Worm (Caenorhabditis elegans) whole organism, L3 larva: Measurements from ENCODE around the gene fkh-2.

Experiments used
- R02D3.7 ChIP-seq: fragments of 150-350 bp; optimal IDR thresholded peaks from 2 replicates; lab custom pipeline; 2014; ENCODE audit warnings: missing biosample characterization, missing genetic modification characterization
- ZK546.5 ChIP-seq: sonication (generic microtip); optimal IDR thresholded peaks from 2 replicates; lab custom pipeline; 2017; ENCODE audit warnings: missing biosample characterization, missing genetic modification characterization
- aly-2 ChIP-seq: fragments of 150-350 bp; optimal IDR thresholded peaks from 2 replicates; lab custom pipeline; 2014; ENCODE audit warnings: missing biosample characterization, missing genetic modification characterization
- ceh-16 ChIP-seq: sonication (generic microtip); optimal IDR thresholded peaks from 2 replicates; lab custom pipeline; 2017; ENCODE audit warnings: missing biosample characterization, missing genetic modification characterization
- ceh-28 ChIP-seq: fragments of 150-350 bp; optimal IDR thresholded peaks from 2 replicates; lab custom pipeline; 2014; ENCODE audit warnings: missing biosample characterization, missing genetic modification reagents, missing genetic modification characterization
- ceh-82 ChIP-seq: fragments of 150-350 bp; optimal IDR thresholded peaks from 2 replicates; lab custom pipeline; 2014; ENCODE audit warnings: missing biosample characterization, missing genetic modification characterization
- ceh-9 ChIP-seq: sonication (generic microtip); optimal IDR thresholded peaks from 2 replicates; lab custom pipeline; 2018; ENCODE audit warnings: missing biosample characterization, missing genetic modification characterization
- daf-12 ChIP-seq: fragments of 150-350 bp; optimal IDR thresholded peaks from 2 replicates; lab custom pipeline; 2014; ENCODE audit warnings: missing biosample characterization, missing genetic modification reagents, missing genetic modification characterization
- egl-5 ChIP-seq: fragments of 150-350 bp; optimal IDR thresholded peaks from 2 replicates; lab custom pipeline; 2017; ENCODE audit warnings: missing biosample characterization, missing genetic modification reagents, missing genetic modification characterization, inconsistent platforms
- elt-1 ChIP-seq: fragments of 150-350 bp; optimal IDR thresholded peaks from 2 replicates; lab custom pipeline; 2014; ENCODE audit warnings: missing biosample characterization, missing genetic modification characterization
- elt-2 ChIP-seq: sonication (generic microtip); optimal IDR thresholded peaks from 2 replicates; lab custom pipeline; 2016; ENCODE audit warnings: missing genetic modification reagents, mild to moderate bottlenecking, missing genetic modification characterization, missing compliant biosample characterization
- elt-3 ChIP-seq, 3 experiments: fragments of 150-350 bp in 1 of 3; sonication (generic microtip) in 2 of 3; optimal IDR thresholded peaks; 2 replicates in 2 of 3; 4 replicates in 1 of 3; lab custom pipeline; 2014 to 2017; ENCODE audit warnings: missing biosample characterization in 3 of 3, missing genetic modification characterization in 3 of 3
- fkh-10 ChIP-seq: sonication (generic microtip); optimal IDR thresholded peaks from 2 replicates; lab custom pipeline; 2017; ENCODE audit warnings: missing biosample characterization, missing genetic modification reagents, missing genetic modification characterization
- fkh-2 ChIP-seq: fragments of 150-350 bp; optimal IDR thresholded peaks from 2 replicates; lab custom pipeline; 2014; ENCODE audit warnings: missing biosample characterization, missing genetic modification reagents, missing genetic modification characterization
- hmg-11 ChIP-seq: sonication (generic microtip); optimal IDR thresholded peaks from 2 replicates; lab custom pipeline; 2016; ENCODE audit warnings: missing genetic modification characterization, missing compliant biosample characterization
- jun-1 ChIP-seq: fragments of 150-350 bp; optimal IDR thresholded peaks from 2 replicates; lab custom pipeline; 2014; ENCODE audit warnings: missing biosample characterization, missing genetic modification reagents, missing genetic modification characterization
- lin-15B ChIP-seq: fragments of 150-350 bp; optimal IDR thresholded peaks from 2 replicates; lab custom pipeline; 2014; ENCODE audit warnings: missing biosample characterization, missing genetic modification characterization
- lin-39 ChIP-seq: fragments of 150-350 bp; optimal IDR thresholded peaks from 2 replicates; lab custom pipeline; 2018; ENCODE audit warnings: missing biosample characterization, missing genetic modification reagents, missing genetic modification characterization
- mdl-1 ChIP-seq: fragments of 150-350 bp; optimal IDR thresholded peaks from 2 replicates; lab custom pipeline; 2014; ENCODE audit warnings: missing biosample characterization, missing genetic modification characterization
- mml-1 ChIP-seq: fragments of 150-350 bp; sonication (generic microtip); optimal IDR thresholded peaks from 3 replicates; lab custom pipeline; 2014; ENCODE audit warnings: missing biosample characterization, missing genetic modification characterization
- nfya-1 ChIP-seq: sonication (generic microtip); optimal IDR thresholded peaks from 2 replicates; lab custom pipeline; 2017; ENCODE audit warnings: missing genetic modification characterization, mild to moderate bottlenecking, missing compliant biosample characterization, antibody characterized with exemption, moderate library complexity; ENCODE audit not compliant: insufficient read depth
- nhr-11 ChIP-seq: fragments of 150-350 bp; optimal IDR thresholded peaks from 2 replicates; lab custom pipeline; 2014; ENCODE audit warnings: missing biosample characterization, missing genetic modification characterization
- nhr-23 ChIP-seq: fragments of 150-350 bp; optimal IDR thresholded peaks from 2 replicates; lab custom pipeline; 2014; ENCODE audit warnings: missing biosample characterization, missing genetic modification reagents, missing genetic modification characterization
- nhr-237 ChIP-seq: fragments of 150-350 bp; optimal IDR thresholded peaks from 2 replicates; lab custom pipeline; 2014; ENCODE audit warnings: missing biosample characterization, missing genetic modification characterization
- nhr-25 ChIP-seq: sonication (generic microtip); optimal IDR thresholded peaks from 2 replicates; lab custom pipeline; 2017; ENCODE audit warnings: missing biosample characterization, missing genetic modification characterization
- nhr-43 ChIP-seq: sonication (generic microtip); optimal IDR thresholded peaks from 2 replicates; lab custom pipeline; 2016; ENCODE audit warnings: mild to moderate bottlenecking, missing genetic modification characterization, missing compliant biosample characterization; ENCODE audit not compliant: poor library complexity, severe bottlenecking
- nhr-67 ChIP-seq: fragments of 150-350 bp; optimal IDR thresholded peaks from 2 replicates; lab custom pipeline; 2014; ENCODE audit warnings: missing biosample characterization, missing genetic modification characterization
- nhr-77 ChIP-seq: fragments of 150-350 bp; optimal IDR thresholded peaks from 2 replicates; lab custom pipeline; 2014; ENCODE audit warnings: missing biosample characterization, missing genetic modification characterization
- pha-4 ChIP-seq: fragments of 150-350 bp; optimal IDR thresholded peaks from 2 replicates; lab custom pipeline; 2014; ENCODE audit warnings: missing biosample characterization, missing genetic modification reagents, missing genetic modification characterization
- pqm-1 ChIP-seq: fragments of 150-350 bp; optimal IDR thresholded peaks from 2 replicates; lab custom pipeline; 2017; ENCODE audit warnings: missing biosample characterization, missing genetic modification characterization, inconsistent platforms
- skn-1 ChIP-seq: fragments of 150-350 bp; optimal IDR thresholded peaks from 2 replicates; lab custom pipeline; 2014; ENCODE audit warnings: missing biosample characterization, missing genetic modification characterization
- tbx-2 ChIP-seq: sonication (generic microtip); optimal IDR thresholded peaks from 2 replicates; lab custom pipeline; 2016; ENCODE audit warnings: mild to moderate bottlenecking, missing genetic modification characterization, missing compliant biosample characterization
- unc-39 ChIP-seq: sonication (generic microtip); optimal IDR thresholded peaks from 4 replicates; lab custom pipeline; 2017; ENCODE audit warnings: missing biosample characterization, missing genetic modification characterization
- unc-62 ChIP-seq: fragments of 150-350 bp; sonication (generic microtip); optimal IDR thresholded peaks from 4 replicates; lab custom pipeline; 2014; ENCODE audit warnings: missing biosample characterization, missing genetic modification reagents, missing genetic modification characterization
- zag-1 ChIP-seq: fragments of 150-350 bp; optimal IDR thresholded peaks from 2 replicates; lab custom pipeline; 2014; ENCODE audit warnings: missing biosample characterization, missing genetic modification characterization
- ztf-4 ChIP-seq: fragments of 150-350 bp; optimal IDR thresholded peaks from 2 replicates; lab custom pipeline; 2014; ENCODE audit warnings: missing biosample characterization, missing genetic modification characterization

fkh-2 gene

DNA sequence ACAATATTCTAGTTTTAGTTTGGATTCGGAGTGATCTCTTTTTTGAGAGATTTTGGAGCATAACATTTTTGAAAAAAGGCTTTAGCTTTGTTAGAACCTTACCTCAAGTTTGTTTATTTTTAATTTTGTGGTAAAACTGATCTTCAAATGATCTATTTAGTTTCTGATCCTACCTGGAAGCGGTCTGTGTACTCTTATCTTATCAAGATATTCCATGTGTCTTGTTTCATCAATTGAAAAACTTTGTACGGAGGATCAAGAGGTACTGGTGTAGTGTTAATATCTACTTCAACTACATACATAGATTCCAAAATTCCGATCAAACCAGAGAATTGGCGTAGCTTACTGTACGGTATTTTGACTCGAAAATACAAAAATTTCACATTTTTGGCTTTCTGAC lies 13.6 kb upstream of the fkh-2 start:
- TF ChIP-seq aly-2 (tag; lab: Kevin White, UChicago) (no peak), elt-3 (tag; optimal IDR thresholded peaks at IDR 0.05; lab: Kevin White, UChicago) (peak in 1 of 3 experiments; percentile 11)

DNA sequence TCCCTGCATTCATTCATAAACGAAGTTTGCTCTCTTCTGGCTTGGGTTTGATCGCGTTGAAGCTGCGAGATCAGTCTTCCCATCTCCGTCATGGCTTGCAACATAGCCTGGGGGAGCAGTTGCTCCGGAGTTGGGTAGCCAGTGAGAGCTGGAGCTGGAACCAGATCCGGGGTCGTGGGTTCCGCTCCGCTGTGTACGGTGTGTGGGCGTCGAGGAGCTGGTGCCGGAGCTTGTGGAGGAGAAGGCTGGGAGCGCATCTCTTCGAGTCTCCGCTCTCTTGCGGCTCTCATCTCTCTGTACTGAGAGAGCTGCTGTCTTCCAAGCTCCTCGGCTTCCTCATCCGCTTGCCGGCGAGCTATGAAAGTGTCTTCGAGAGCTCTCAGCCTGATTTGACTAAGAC lies 10.3 kb upstream of the fkh-2 start:
- no peak for TF ChIP-seq egl-5

DNA sequence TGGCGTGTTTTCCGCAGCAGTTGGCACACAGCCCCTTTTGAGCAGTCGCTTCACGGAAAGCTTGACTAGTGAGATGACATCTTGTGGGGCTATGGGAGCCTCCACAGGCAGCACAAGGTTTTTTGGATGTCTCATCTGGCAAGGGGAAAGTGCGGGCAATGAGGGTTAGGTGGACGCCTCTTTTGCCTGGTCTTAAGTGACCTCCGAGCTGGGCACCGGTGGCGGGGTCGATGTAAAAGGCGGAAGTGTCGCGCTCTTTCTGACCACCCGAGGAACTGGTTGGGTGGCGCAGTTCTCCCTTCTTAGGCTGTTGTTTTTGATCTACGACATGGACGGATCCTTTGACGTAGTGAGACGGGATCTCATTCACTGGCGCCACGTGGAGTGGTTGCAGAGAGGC lies 9.2 kb upstream of the fkh-2 start:
- no peak for TF ChIP-seq nhr-77 (tag; lab: Kevin White, UChicago)
- no peak for TF ChIP-seq lin-39
- TF ChIP-seq nhr-23 (tag; lab: Kevin White, UChicago), result no peak
- TF ChIP-seq mml-1 (tag; lab: Kevin White, UChicago), result no peak
- TF ChIP-seq ceh-16 (tag; lab: Kevin White, UChicago), result no peak
- TF ChIP-seq egl-5, result no peak
- TF ChIP-seq lin-15B (tag; lab: Kevin White, UChicago), result no peak
- TF ChIP-seq unc-39 (tag; lab: Kevin White, UChicago), result no peak
- TF ChIP-seq fkh-10 (GFP tag; lab: Kevin White, UChicago), result no peak
- TF ChIP-seq unc-62 (GFP tag; lab: Kevin White, UChicago), result no peak
- TF ChIP-seq nfya-1 (tag; lab: Kevin White, UChicago), result no peak

DNA sequence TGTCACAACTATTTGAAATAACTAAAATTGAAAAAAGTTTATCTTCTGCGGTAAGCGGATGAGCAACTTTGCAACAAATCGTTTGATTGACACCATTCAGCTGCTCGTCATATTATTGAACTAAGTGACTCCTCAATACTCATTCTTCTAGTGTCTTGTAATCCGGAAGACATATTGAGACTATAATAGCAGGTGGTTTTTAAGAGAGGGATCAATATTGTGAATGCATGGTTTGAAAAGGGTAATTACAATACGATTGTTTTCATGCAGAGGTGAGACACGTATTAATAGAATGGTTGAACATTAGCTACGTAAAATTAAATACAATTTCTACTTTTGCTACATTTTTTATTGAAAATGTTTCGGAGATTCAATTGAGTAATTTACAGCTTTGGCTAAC lies 1.1 kb upstream of the fkh-2 start:
- TF ChIP-seq elt-1 (no peak), nhr-237 (tag; lab: Kevin White, UChicago) (no peak), daf-12 (no peak), mml-1 (tag; lab: Kevin White, UChicago) (no peak), zag-1 (no peak), ceh-16 (tag; lab: Kevin White, UChicago) (no peak), nhr-25 (tag; lab: Kevin White, UChicago) (no peak), egl-5 (no peak), tbx-2 (tag; lab: Kevin White, UChicago) (no peak), ZK546.5 (tag; lab: Kevin White, UChicago) (no peak), nhr-11 (tag; lab: Kevin White, UChicago) (no peak), nhr-67 (no peak), elt-3 (tag; optimal IDR thresholded peaks at IDR 0.05; lab: Kevin White, UChicago) (no peak), elt-2 (tag; lab: Kevin White, UChicago) (no peak), pqm-1 (tag; lab: Kevin White, UChicago) (no peak), fkh-2 (tag; lab: Kevin White, UChicago) (no peak), skn-1 (tag; lab: Kevin White, UChicago) (no peak), pha-4 (tag; lab: Kevin White, UChicago) (no peak), hmg-11 (tag; lab: Kevin White, UChicago) (no peak)

DNA sequence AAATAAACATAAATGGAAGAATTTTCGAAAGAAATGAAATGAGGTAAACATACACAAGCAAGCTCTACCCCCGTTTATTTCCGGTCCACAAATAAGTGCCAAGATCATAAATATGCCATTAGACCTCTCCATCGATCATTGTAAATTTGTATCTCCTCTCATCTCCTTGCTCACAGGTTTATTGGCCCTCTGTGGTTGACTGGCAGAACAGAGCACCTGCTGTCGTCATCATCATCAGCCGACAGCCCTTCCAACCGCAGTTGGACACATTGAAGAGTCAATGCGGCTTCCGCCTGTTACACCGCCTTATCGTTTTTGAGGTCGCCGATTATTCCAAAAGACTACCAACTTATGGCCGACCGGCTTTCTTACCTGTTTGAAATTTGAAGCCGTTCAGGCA lies 3.5 kb downstream of the fkh-2 start:
- no peak for TF ChIP-seq pqm-1 (tag; lab: Kevin White, UChicago)
- no peak for TF ChIP-seq mdl-1
- no peak for TF ChIP-seq jun-1 (tag; lab: Kevin White, UChicago)
- no peak for TF ChIP-seq ceh-28
- TF ChIP-seq, all 47 proteins: peak for 0

DNA sequence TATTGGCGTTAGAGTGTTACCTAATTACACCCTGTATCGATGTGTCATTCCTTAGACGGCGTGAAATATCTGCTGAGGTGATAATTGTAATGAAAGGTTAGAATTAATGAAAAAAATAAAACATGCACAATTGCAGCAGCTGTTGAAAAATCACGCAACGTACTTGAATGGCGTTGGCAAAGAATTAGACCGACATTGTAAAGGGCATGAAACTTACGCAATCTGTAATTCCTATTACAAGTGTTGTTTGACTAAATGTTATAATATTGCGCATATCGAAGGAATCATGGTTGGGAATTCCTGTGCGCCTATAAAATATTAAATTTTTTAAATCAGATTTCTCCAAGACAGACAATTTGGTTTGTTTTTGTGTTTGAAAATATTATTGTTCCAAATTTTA lies 8.4 kb downstream of the fkh-2 start, which contains the start of gene tag-18:
tag-18 (minus strand) TSS at position 305 of the 400 bp plus-strand sequence.
- TF ChIP-seq ceh-9 (tag; lab: Kevin White, UChicago) (no peak), mdl-1 (no peak), ztf-4 (tag; lab: Kevin White, UChicago) (no peak), unc-62 (GFP tag; lab: Kevin White, UChicago) (no peak), nhr-43 (tag; lab: Kevin White, UChicago) (no peak), elt-2 (tag; lab: Kevin White, UChicago) (no peak), ZK546.5 (tag; lab: Kevin White, UChicago) (no peak), R02D3.7 (tag; lab: Kevin White, UChicago) (no peak), ceh-82 (tag; lab: Kevin White, UChicago) (no peak), egl-5 (no peak)
- TF ChIP-seq, all 47 proteins: peak for 0
